Worm (Caenorhabditis elegans): ENCODE results near the gene fbxa-81.

ce11 chrX:14580853-14581252 is 39.0 kb upstream of the fbxa-81 start:
- TF ChIP-seq ama-1 (optimal IDR thresholded peaks at IDR 0.05) (no peak), aly-2 (tag; optimal IDR thresholded peaks at IDR 0.05) (no peak), nfya-1 (tag; optimal IDR thresholded peaks at IDR 0.05; ENCODE audit: insufficient read depth) (no peak), skn-1 (tag; optimal IDR thresholded peaks at IDR 0.05) (no peak), fos-1 (tag; optimal IDR thresholded peaks at IDR 0.05) (no peak), nhr-76 (tag; optimal IDR thresholded peaks at IDR 0.05) (no peak), lin-15B (tag; optimal IDR thresholded peaks at IDR 0.05) (no peak), ceh-16 (tag; optimal IDR thresholded peaks at IDR 0.05) (no peak), ceh-82 (tag; optimal IDR thresholded peaks at IDR 0.05) (no peak), nhr-28 (tag; optimal IDR thresholded peaks at IDR 0.05) (no peak)

All from whole organism, L3 larva.